Worm (Caenorhabditis elegans): ENCODE data around the gene scl-23.

The scl-23 gene

DNA sequence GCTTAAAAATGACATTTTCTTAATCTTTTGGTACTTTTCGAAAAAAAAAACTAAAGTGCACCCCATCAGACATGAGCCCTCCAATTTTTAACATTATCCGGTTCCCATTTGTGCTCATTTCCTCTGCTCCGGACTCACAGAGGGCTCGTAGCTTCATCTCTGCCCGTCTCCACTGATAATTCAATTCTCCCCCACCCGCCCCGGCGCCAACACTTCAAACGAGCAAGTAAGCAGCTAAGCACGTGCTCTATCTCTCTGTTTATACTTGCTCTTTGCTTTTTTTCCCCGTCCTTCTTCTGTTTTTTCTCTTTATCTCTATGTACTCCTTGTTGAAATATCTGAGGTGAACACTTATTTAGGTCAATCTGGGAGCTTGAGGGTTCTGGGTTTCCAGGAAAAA, 10.7 kb downstream of the scl-23 start, which contains the start of gene T05C7.9:
TSS of gene T05C7.9 (plus strand) at position 72 of the 400 bp plus-strand sequence.
- TF ChIP-seq ceh-18 (tag; optimal IDR thresholded peaks at IDR 0.05): peak; percentile 37
- TF ChIP-seq unc-42 (tag; optimal IDR thresholded peaks at IDR 0.05): peak; percentile 80
- TF ChIP-seq pag-3 (tag; optimal IDR thresholded peaks at IDR 0.05; ENCODE audit: borderline replicate concordance): no peak
- TF ChIP-seq F13H6.1 (tag; optimal IDR thresholded peaks at IDR 0.05): no peak
- TF ChIP-seq lim-6 (tag; optimal IDR thresholded peaks at IDR 0.05): no peak

DNA sequence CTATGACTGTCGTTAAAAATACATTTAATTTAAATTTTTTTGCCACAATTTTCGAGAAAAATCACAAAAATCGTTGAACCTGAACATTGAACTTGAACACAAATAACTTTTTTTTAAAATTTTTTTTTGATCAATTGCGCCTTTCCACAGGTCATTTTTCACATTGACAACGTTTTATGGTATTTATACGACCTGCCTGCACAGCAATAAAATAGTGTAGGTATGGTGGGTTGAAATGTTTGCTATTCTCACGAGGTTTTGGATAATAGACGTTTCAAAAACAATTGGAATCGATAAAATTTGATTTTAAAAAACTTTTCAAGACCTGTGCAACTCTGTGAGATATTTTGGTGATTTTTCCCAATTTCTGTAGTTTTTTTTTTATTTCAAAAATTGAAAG, 11.7 kb downstream of the scl-23 start:
- TF ChIP-seq K02D7.2 (tag; optimal IDR thresholded peaks at IDR 0.05): no peak
- TF ChIP-seq T23F11.4 (GFP tag; optimal IDR thresholded peaks at IDR 0.05): no peak
- no peak for TF ChIP-seq C38D4.7 (GFP tag; optimal IDR thresholded peaks at IDR 0.05)
- no peak for TF ChIP-seq ceh-6 (GFP tag; optimal IDR thresholded peaks at IDR 0.05)
- TF ChIP-seq ceh-22 (tag; optimal IDR thresholded peaks at IDR 0.05): no peak
- TF ChIP-seq Y22D7AL.16 (tag; optimal IDR thresholded peaks at IDR 0.05): no peak
- TF ChIP-seq ceh-9 (tag; optimal IDR thresholded peaks at IDR 0.05): no peak
- no peak for TF ChIP-seq che-1 (tag; optimal IDR thresholded peaks at IDR 0.05)
- no peak for TF ChIP-seq hlh-13 (GFP tag; optimal IDR thresholded peaks at IDR 0.05)
- no peak for TF ChIP-seq ceh-19 (GFP tag; optimal IDR thresholded peaks at IDR 0.05)
- no peak for TF ChIP-seq sox-2 (GFP tag; IDR thresholded peaks at IDR 0.05)
- no peak for TF ChIP-seq pha-2 (tag; optimal IDR thresholded peaks at IDR 0.05)
- no peak for TF ChIP-seq ceh-34 (tag; optimal IDR thresholded peaks at IDR 0.05)
- TF ChIP-seq ttx-3 (tag; optimal IDR thresholded peaks at IDR 0.05): no peak
- TF ChIP-seq ceh-30 (tag; optimal IDR thresholded peaks at IDR 0.05): no peak
- no peak for TF ChIP-seq odd-2 (tag; optimal IDR thresholded peaks at IDR 0.05)
- no peak for TF ChIP-seq madf-2 (tag; optimal IDR thresholded peaks at IDR 0.05)

- TF ChIP-seq fkh-6 (tag; optimal IDR thresholded peaks at IDR 0.05): no peak
- TF ChIP-seq ceh-30 (tag; optimal IDR thresholded peaks at IDR 0.05): no peak
- TF ChIP-seq madf-2 (tag; optimal IDR thresholded peaks at IDR 0.05): no peak
- no peak for TF ChIP-seq unc-55 (GFP tag; optimal IDR thresholded peaks at IDR 0.05)
- no peak for TF ChIP-seq odd-2 (tag; optimal IDR thresholded peaks at IDR 0.05)
- TF ChIP-seq tbx-2 (tag; optimal IDR thresholded peaks at IDR 0.05): no peak
- TF ChIP-seq che-1 (tag; optimal IDR thresholded peaks at IDR 0.05): no peak
- TF ChIP-seq dve-1 (tag; optimal IDR thresholded peaks at IDR 0.05): no peak
- no peak for TF ChIP-seq unc-3 (GFP tag; conservative IDR thresholded peaks at IDR 0.05)
- no peak for TF ChIP-seq unc-3 (tag; optimal IDR thresholded peaks at IDR 0.05)
- no peak for TF ChIP-seq ceh-34 (tag; optimal IDR thresholded peaks at IDR 0.05)
- TF ChIP-seq ceh-14 (tag; optimal IDR thresholded peaks at IDR 0.05): no peak
- no peak for TF ChIP-seq C38D4.7 (GFP tag; optimal IDR thresholded peaks at IDR 0.05)
- no peak for TF ChIP-seq syd-9 (tag; optimal IDR thresholded peaks at IDR 0.05)
- TF ChIP-seq ceh-45 (GFP tag; IDR thresholded peaks at IDR 0.05): no peak
- TF ChIP-seq K09A11.1 (tag; optimal IDR thresholded peaks at IDR 0.05; ENCODE audit: insufficient read depth): no peak
- TF ChIP-seq C08G9.2 (tag; optimal IDR thresholded peaks at IDR 0.05): no peak
- no peak for TF ChIP-seq gmeb-2 (tag; optimal IDR thresholded peaks at IDR 0.05)
Observed at ce11 chrIV:77421-77820, 12.5 kb downstream of the scl-23 start.

- TF ChIP-seq dve-1 (tag; optimal IDR thresholded peaks at IDR 0.05) (no peak), nhr-232 (tag; optimal IDR thresholded peaks at IDR 0.05) (no peak), hlh-30 (tag; optimal IDR thresholded peaks at IDR 0.05; ENCODE audit: insufficient read depth) (no peak), fkh-10 (GFP tag; optimal IDR thresholded peaks at IDR 0.05) (no peak), T23F11.4 (GFP tag; optimal IDR thresholded peaks at IDR 0.05) (no peak), pag-3 (tag; optimal IDR thresholded peaks at IDR 0.05; ENCODE audit: borderline replicate concordance) (no peak), npax-4 (tag; optimal IDR thresholded peaks at IDR 0.05) (no peak), hlh-8 (tag; optimal IDR thresholded peaks at IDR 0.05) (no peak), ceh-6 (GFP tag; optimal IDR thresholded peaks at IDR 0.05) (no peak)
Observed at ce11 chrIV:76070-76469, 13.8 kb downstream of the scl-23 start, which contains the start of gene T05C7.8. TSS of gene T05C7.8 (plus strand) at chrIV:76370.

All from whole organism, late embryonic.